Fruit fly (Drosophila melanogaster): ENCODE measurements around the gene Ddx1.

The Ddx1 gene

dm6 chr3L:22276614-22277013 lies 13.4 kb downstream of the Ddx1 start (continued):
- peak; percentile 71 for TF ChIP-seq NfI (GFP tag; optimal IDR thresholded peaks at IDR 0.05)
- no peak for TF ChIP-seq CG4328 (GFP tag; optimal IDR thresholded peaks at IDR 0.05)
- TF ChIP-seq slou (GFP tag; optimal IDR thresholded peaks at IDR 0.05) = no peak
- TF ChIP-seq CG9609 (GFP tag; optimal IDR thresholded peaks at IDR 0.05) = peak; percentile 37
- no peak for TF ChIP-seq CG1529 (GFP tag; optimal IDR thresholded peaks at IDR 0.05)
- no peak for TF ChIP-seq dm (GFP tag; optimal IDR thresholded peaks at IDR 0.05)
- TF ChIP-seq CG11085 (GFP tag; IDR thresholded peaks at IDR 0.05) = peak; percentile 56; the same call in 1 of the 2 replicates
- no peak for TF ChIP-seq trh (GFP tag; optimal IDR thresholded peaks at IDR 0.05)
- TF ChIP-seq dmrt11E (tag; optimal IDR thresholded peaks at IDR 0.05) = no peak
- no peak for TF ChIP-seq CG43689 (GFP tag; IDR thresholded peaks at IDR 0.05)
- no peak for TF ChIP-seq CG4854 (GFP tag; optimal IDR thresholded peaks at IDR 0.05)
- TF ChIP-seq tin (GFP tag; optimal IDR thresholded peaks at IDR 0.05) = no peak
- peak; percentile 4 for TF ChIP-seq gro (GFP tag; optimal IDR thresholded peaks at IDR 0.05)
- peak; percentile 36 for TF ChIP-seq pho (GFP tag; optimal IDR thresholded peaks at IDR 0.05)
- TF ChIP-seq CG30020 (tag; optimal IDR thresholded peaks at IDR 0.05) = no peak
- no peak for TF ChIP-seq Blimp-1 (GFP tag; optimal IDR thresholded peaks at IDR 0.05)
- TF ChIP-seq NK7.1 (GFP tag; optimal IDR thresholded peaks at IDR 0.05) = no peak
- peak; percentile 44 for TF ChIP-seq CG17328 (GFP tag; IDR thresholded peaks at IDR 0.05)
- no peak for TF ChIP-seq gsb-n (tag; optimal IDR thresholded peaks at IDR 0.05)
- no peak for TF ChIP-seq ab (GFP tag; optimal IDR thresholded peaks at IDR 0.05)
- TF ChIP-seq knrl (GFP tag; IDR thresholded peaks at IDR 0.05; ENCODE audit: partially characterized antibody) = no peak
- no peak; the same call in 1 of the 2 replicates for TF ChIP-seq CG9215 (GFP tag; IDR thresholded peaks at IDR 0.05)
- TF ChIP-seq Lpt (GFP tag; optimal IDR thresholded peaks at IDR 0.05) = no peak
- TF ChIP-seq pan (optimal IDR thresholded peaks at IDR 0.05) = no peak
- TF ChIP-seq pan (GFP tag; optimal IDR thresholded peaks at IDR 0.05 in 1 of 2, IDR thresholded peaks at IDR 0.05 in 1 of 2) = peak in 1 of 2 experiments; percentile 38
- TF ChIP-seq yki (optimal IDR thresholded peaks at IDR 0.05) = no peak
- no peak for TF ChIP-seq CG1024 (GFP tag; IDR thresholded peaks at IDR 0.05)
- no peak for TF ChIP-seq Side (GFP tag; optimal IDR thresholded peaks at IDR 0.05)
- TF ChIP-seq sisA (GFP tag; IDR thresholded peaks at IDR 0.05) = peak; percentile 10; the same call in 1 of the 2 replicates
- no peak for TF ChIP-seq pb (GFP tag; optimal IDR thresholded peaks at IDR 0.05)
- TF ChIP-seq Antp (GFP tag; optimal IDR thresholded peaks at IDR 0.05) = no peak
- TF ChIP-seq az2 (GFP tag; optimal IDR thresholded peaks at IDR 0.05) = no peak
- no peak for TF ChIP-seq zf30C (GFP tag; optimal IDR thresholded peaks at IDR 0.05)
- no peak for TF ChIP-seq hb (GFP tag; IDR thresholded peaks at IDR 0.05; ENCODE audit: partially characterized antibody)
- no peak for TF ChIP-seq kah (GFP tag; optimal IDR thresholded peaks at IDR 0.05)
- TF ChIP-seq CG2120 (GFP tag; optimal IDR thresholded peaks at IDR 0.05) = peak; percentile 28
- no peak for TF ChIP-seq CG12744 (GFP tag; optimal IDR thresholded peaks at IDR 0.05)
- TF ChIP-seq CG15011 (GFP tag; optimal IDR thresholded peaks at IDR 0.05) = no peak
- TF ChIP-seq ttk (GFP tag; IDR thresholded peaks at IDR 0.05) = peak; percentile 26; the same call in 1 of the 2 replicates
- no peak for TF ChIP-seq wek (GFP tag; optimal IDR thresholded peaks at IDR 0.05)
- TF ChIP-seq CG18764 (GFP tag; optimal IDR thresholded peaks at IDR 0.05) = no peak
- TF ChIP-seq al (GFP tag; IDR thresholded peaks at IDR 0.05) = peak; percentile 71
- no peak for TF ChIP-seq otp (GFP tag; IDR thresholded peaks at IDR 0.05)
- TF ChIP-seq caup (GFP tag; optimal IDR thresholded peaks at IDR 0.05; ENCODE audit: severe bottlenecking) = peak; percentile 6
- peak; percentile 34; the same call in 1 of the 2 replicates for TF ChIP-seq CG31224 (GFP tag; IDR thresholded peaks at IDR 0.05)
- TF ChIP-seq trem (tag; optimal IDR thresholded peaks at IDR 0.05) = no peak
- peak; percentile 27 for TF ChIP-seq CG7839 (tag; optimal IDR thresholded peaks at IDR 0.05)
- no peak for TF ChIP-seq Aef1 (GFP tag; IDR thresholded peaks at IDR 0.05)
- TF ChIP-seq CG3995 (GFP tag; optimal IDR thresholded peaks at IDR 0.05) = no peak
- no peak for TF ChIP-seq cas (GFP tag; IDR thresholded peaks at IDR 0.05)
- no peak for TF ChIP-seq abd-A (tag; optimal IDR thresholded peaks at IDR 0.05)
- TF ChIP-seq CG12104 (GFP tag; optimal IDR thresholded peaks at IDR 0.05) = no peak
- peak; percentile 44 for TF ChIP-seq CG3281 (GFP tag; optimal IDR thresholded peaks at IDR 0.05)
